Fruit fly (Drosophila melanogaster): Measurements from ENCODE around the gene His3.3B.

The His3.3B gene

DNA sequence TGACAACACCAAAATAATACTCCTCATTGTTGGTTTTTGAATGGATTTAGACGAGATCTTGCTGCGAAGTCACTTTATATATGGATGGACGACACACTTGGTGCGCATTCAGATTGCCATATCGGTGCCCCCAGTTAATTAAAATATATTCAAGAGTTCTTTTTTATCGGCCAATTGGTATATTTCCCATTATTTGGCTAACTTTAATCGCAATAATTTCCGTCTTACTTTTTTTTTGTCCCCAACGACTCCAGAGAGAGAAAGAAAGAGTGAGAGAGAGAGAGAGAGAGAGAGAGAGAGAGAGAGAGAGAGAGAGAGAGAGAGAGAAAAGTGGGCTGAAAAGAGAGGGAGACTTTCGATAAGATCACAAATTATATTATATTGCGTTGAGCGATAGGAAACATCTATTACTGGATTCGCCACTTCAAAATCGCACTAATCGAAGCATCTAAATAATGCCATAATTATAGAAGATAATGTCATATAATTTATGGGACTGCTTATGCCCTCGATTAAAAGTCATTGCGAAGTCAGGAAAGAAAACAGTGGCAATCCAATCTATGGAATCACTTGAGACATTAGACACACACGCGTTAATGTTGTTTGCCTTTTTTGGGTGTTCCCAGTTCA, 34.2 kb upstream of the His3.3B start, which contains the start of gene CG12115:
TSS of gene CG12115 (minus strand) at position 51 of the 630 bp plus-strand sequence.
- TF ChIP-seq vri (GFP tag; optimal IDR thresholded peaks at IDR 0.05), result peak; percentile 13
- TF ChIP-seq CG34406 (GFP tag; optimal IDR thresholded peaks at IDR 0.05), result no peak

DNA sequence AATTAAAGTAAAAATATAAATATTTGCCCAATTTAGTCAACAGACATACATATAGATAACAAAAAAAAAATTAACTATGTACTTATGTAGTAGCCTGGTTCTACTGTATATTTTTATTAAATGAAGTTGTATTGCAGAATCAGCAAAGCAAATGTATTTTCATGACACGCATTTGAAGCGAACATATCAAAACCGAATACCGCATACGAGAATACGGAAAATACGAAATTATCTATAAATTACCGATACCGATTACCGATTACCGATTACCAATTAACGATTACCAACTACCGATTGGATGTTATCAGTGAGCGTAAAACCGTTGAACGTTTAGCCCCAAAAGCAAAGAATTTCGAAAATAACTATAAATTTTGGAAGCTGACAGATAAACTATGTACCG, 31.0 kb upstream of the His3.3B start:
- TF ChIP-seq vri (GFP tag; optimal IDR thresholded peaks at IDR 0.05) (no peak), CG6276 (GFP tag; optimal IDR thresholded peaks at IDR 0.05) (no peak), CG6792 (GFP tag; optimal IDR thresholded peaks at IDR 0.05) (no peak), Sox15 (GFP tag; optimal IDR thresholded peaks at IDR 0.05) (no peak), CG6163 (GFP tag; IDR thresholded peaks at IDR 0.05) (no peak), CG31627 (GFP tag; optimal IDR thresholded peaks at IDR 0.05) (no peak), eg (GFP tag; IDR thresholded peaks at IDR 0.05) (no peak)

DNA sequence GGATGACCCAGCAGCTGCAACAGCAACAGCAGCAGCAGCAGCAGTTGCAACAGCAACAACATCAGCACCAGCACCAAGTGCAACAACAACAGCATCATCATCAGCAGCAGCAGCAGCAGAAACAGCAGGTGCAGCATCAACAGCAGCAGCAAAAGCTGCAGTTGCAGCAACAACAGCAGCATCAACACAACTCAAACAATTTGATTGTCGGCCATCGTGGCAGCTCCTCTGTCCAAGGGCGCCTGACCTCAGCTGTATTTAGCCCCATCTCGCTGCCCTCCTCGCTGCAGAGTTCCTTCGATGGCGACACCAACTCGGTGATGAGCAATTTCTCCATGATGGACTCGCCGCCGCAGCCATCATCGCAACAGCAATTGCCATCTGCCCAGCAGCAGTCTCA, 11.8 kb upstream of the His3.3B start:
- TF ChIP-seq Eip93F (GFP tag; optimal IDR thresholded peaks at IDR 0.05) (no peak), CG32006 (GFP tag; optimal IDR thresholded peaks at IDR 0.05) (no peak), CG4318 (GFP tag; optimal IDR thresholded peaks at IDR 0.05) (no peak), CG8632 (GFP tag; optimal IDR thresholded peaks at IDR 0.05) (no peak), CG31627 (GFP tag; optimal IDR thresholded peaks at IDR 0.05) (no peak), CG6276 (GFP tag; optimal IDR thresholded peaks at IDR 0.05) (no peak), Smox (GFP tag; optimal IDR thresholded peaks at IDR 0.05) (no peak), CG16779 (tag; optimal IDR thresholded peaks at IDR 0.05) (no peak), acj6 (GFP tag; optimal IDR thresholded peaks at IDR 0.05) (no peak), CG6808 (GFP tag; optimal IDR thresholded peaks at IDR 0.05) (no peak)

DNA sequence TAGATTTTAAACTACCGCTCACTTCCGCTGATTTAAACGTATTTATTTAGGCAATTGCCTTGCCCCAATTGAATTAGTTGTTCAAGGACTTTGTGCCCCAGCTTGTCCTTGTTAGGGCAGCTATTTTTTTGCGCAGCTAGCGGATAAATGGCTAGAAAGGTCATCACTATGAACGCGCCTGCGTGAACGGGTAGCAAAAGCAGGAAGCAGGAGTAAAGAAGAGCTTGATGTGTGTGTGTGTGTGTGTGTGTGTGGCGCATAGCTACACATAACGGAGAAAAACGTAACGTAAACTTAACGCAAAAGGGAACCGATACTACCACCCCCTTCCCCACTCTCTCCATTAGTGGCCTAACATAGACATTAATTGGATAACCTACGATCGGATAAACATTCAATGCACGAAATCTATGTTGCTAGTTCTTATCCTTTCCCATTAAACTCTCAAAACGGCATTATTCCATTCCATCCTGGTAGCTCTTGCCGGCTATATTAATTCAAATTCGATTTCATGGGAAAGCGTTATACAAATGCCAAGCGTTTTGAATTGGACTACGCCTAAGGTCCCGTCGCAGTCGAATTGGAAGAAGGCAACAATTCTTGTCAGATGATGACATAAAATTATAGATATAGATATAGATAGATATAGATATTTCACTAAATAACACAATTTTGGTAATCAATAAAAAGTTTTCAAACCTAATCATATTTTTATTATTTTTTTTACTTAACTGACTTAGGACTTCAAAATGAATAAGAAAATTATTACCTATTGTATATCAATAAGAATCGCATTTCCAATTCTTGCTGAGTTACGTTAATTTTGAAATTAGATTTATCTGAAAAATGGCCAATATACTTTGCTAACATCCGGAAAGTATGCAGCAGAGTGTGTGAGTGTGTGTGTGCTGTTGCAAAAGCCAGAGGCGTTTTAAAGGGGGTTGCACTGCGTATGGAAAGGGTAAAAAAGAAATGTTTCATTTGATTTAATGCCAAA, 8.3 kb upstream of the His3.3B start:
- TF ChIP-seq ss (GFP tag; optimal IDR thresholded peaks at IDR 0.05), result no peak
- TF ChIP-seq CG3919 (GFP tag; optimal IDR thresholded peaks at IDR 0.05), result no peak
- TF ChIP-seq acj6 (GFP tag; optimal IDR thresholded peaks at IDR 0.05), result no peak
- TF ChIP-seq fkh (GFP tag; optimal IDR thresholded peaks at IDR 0.05), result no peak
- TF ChIP-seq CG3032 (tag; optimal IDR thresholded peaks at IDR 0.05), result no peak
- TF ChIP-seq Sox102F (GFP tag; optimal IDR thresholded peaks at IDR 0.05), result no peak
- peak; percentile 8; the same call in 1 of the 3 replicates for TF ChIP-seq eg (GFP tag; IDR thresholded peaks at IDR 0.05)

DNA sequence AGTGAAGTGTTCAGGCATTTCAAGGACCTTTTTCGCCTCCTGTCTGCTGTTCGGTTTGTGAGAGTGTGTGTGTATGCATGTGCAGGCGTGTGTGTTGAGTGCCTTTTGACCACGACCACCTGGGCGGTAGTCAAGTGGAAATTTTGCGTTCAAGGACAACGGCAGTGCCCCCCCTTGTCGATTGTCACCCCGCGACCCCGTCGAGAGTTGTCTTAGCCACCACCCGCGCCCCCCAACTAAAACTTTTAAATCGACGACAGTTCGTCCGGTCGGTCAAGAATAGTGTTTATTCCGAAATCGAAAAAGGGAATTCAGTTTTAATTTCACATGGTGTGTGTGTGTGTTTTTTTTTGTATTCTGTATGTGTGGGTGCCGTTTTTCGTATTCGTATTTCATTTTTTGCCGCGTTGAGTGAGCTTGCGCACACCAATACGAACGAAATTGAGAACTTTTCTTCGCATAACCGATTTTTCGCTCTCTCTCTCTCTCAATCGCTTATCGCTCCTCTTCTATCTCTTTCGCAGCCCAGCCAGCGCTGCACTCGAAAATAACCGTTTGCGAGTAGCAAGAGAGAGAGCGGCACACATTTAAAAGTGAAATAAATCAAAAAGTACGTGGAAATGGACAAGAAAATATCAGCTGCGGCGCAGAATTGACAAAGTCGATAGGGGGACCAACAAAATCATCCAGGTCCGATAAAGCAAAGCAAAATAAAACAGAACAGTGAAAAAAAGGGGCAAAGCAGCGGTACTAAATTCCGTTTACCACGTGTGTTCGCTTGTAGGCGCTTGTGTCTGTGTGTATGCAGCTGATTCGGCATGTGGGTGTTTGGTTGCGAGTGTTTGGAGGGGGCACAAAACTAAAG, 7.4 kb upstream of the His3.3B start:
- TF ChIP-seq CG6163 (GFP tag; IDR thresholded peaks at IDR 0.05) (peak; percentile 68), OdsH (GFP tag; optimal IDR thresholded peaks at IDR 0.05) (no peak), Sox102F (GFP tag; optimal IDR thresholded peaks at IDR 0.05) (no peak), Blimp-1 (GFP tag; optimal IDR thresholded peaks at IDR 0.05) (peak; percentile 29), CG4318 (GFP tag; optimal IDR thresholded peaks at IDR 0.05) (no peak), dac (GFP tag; optimal IDR thresholded peaks at IDR 0.05) (no peak), CG6854 (GFP tag; optimal IDR thresholded peaks at IDR 0.05) (peak; percentile 20), Ets96B (tag; optimal IDR thresholded peaks at IDR 0.05) (peak; percentile 21), net (GFP tag; optimal IDR thresholded peaks at IDR 0.05) (peak; percentile 35), fd59A (GFP tag; optimal IDR thresholded peaks at IDR 0.05) (peak; percentile 10), topi (GFP tag; optimal IDR thresholded peaks at IDR 0.05) (no peak), CG8119 (GFP tag; IDR thresholded peaks at IDR 0.05) (no peak), CG9139 (GFP tag; optimal IDR thresholded peaks at IDR 0.05) (peak; percentile 41), Eip78C (GFP tag) (peak; percentile 74), esn (GFP tag; optimal IDR thresholded peaks at IDR 0.05) (no peak), CG6808 (GFP tag; optimal IDR thresholded peaks at IDR 0.05) (peak; percentile 19), CG16779 (tag; optimal IDR thresholded peaks at IDR 0.05) (peak; percentile 37), CG6792 (GFP tag; optimal IDR thresholded peaks at IDR 0.05) (no peak), acj6 (GFP tag; optimal IDR thresholded peaks at IDR 0.05) (no peak), salr (GFP tag; optimal IDR thresholded peaks at IDR 0.05) (peak in 1 of 2 experiments; percentile 38), dsx (GFP tag; optimal IDR thresholded peaks at IDR 0.05; ENCODE audit: poor library complexity, severe bottlenecking) (peak; percentile 16), ss (GFP tag; optimal IDR thresholded peaks at IDR 0.05) (peak; percentile 45 to 56), CG15336 (GFP tag; IDR thresholded peaks at IDR 0.05) (peak; percentile 32; the same call in 1 of the 2 replicates), CG6276 (GFP tag; optimal IDR thresholded peaks at IDR 0.05) (peak; percentile 64), eg (GFP tag; IDR thresholded peaks at IDR 0.05) (peak; percentile 69)
